Worm (Caenorhabditis elegans) whole organism, L2 larva: Measurements from ENCODE around the gene R13H7.2.
A peak's percentile ranks its signal among the peaks of the same experiment; 100 is the strongest.

Source experiments
- C34F6.9 ChIP-seq: fragments of 150-350 bp; optimal IDR thresholded peaks from 2 replicates; lab custom pipeline; 2014; ENCODE audit warnings: missing biosample characterization, missing genetic modification characterization
- F13H6.1 ChIP-seq: sonication (generic microtip); optimal IDR thresholded peaks from 2 replicates; lab custom pipeline; 2016; ENCODE audit warnings: missing genetic modification characterization, missing compliant biosample characterization
- R02D3.7 ChIP-seq: fragments of 150-350 bp; optimal IDR thresholded peaks from 2 replicates; lab custom pipeline; 2014; ENCODE audit warnings: missing biosample characterization, missing genetic modification characterization
- ZK546.5 ChIP-seq: sonication (generic microtip); optimal IDR thresholded peaks from 2 replicates; lab custom pipeline; 2017; ENCODE audit warnings: missing biosample characterization, missing genetic modification characterization
- alr-1 ChIP-seq: fragments of 150-350 bp; optimal IDR thresholded peaks from 2 replicates; lab custom pipeline; 2014; ENCODE audit warnings: missing biosample characterization, missing genetic modification characterization
- ama-1 ChIP-seq: fragments of 150-350 bp; optimal IDR thresholded peaks from 2 replicates; lab custom pipeline; 2018; ENCODE audit warnings: inconsistent platforms
- blmp-1 ChIP-seq: sonication (generic microtip); optimal IDR thresholded peaks from 2 replicates; lab custom pipeline; 2017; ENCODE audit warnings: missing genetic modification characterization, mild to moderate bottlenecking, missing compliant biosample characterization, antibody characterized with exemption, moderate library complexity; ENCODE audit not compliant: insufficient read depth
- ceh-82 ChIP-seq: fragments of 150-350 bp; optimal IDR thresholded peaks from 2 replicates; lab custom pipeline; 2014; ENCODE audit warnings: missing biosample characterization, missing genetic modification characterization
- crh-2 ChIP-seq: sonication (generic microtip); optimal IDR thresholded peaks from 2 replicates; lab custom pipeline; 2017; ENCODE audit warnings: missing biosample characterization, missing genetic modification characterization
- egl-27 ChIP-seq: sonication (generic microtip); optimal IDR thresholded peaks from 3 replicates; lab custom pipeline; 2017; ENCODE audit warnings: missing biosample characterization, missing genetic modification reagents, missing genetic modification characterization
- elt-3 ChIP-seq: sonication (generic microtip); optimal IDR thresholded peaks from 2 replicates; lab custom pipeline; 2017; ENCODE audit warnings: missing biosample characterization, missing genetic modification characterization
- fos-1 ChIP-seq: fragments of 150-350 bp; optimal IDR thresholded peaks from 2 replicates; lab custom pipeline; 2014; ENCODE audit warnings: missing biosample characterization, missing genetic modification characterization
- lin-11 ChIP-seq: fragments of 150-350 bp; sonication (generic microtip); optimal IDR thresholded peaks from 2 replicates; lab custom pipeline; 2014; ENCODE audit warnings: missing biosample characterization, missing genetic modification characterization, inconsistent platforms, mixed read lengths
- lin-13 ChIP-seq: fragments of 150-350 bp; optimal IDR thresholded peaks from 2 replicates; lab custom pipeline; 2014; ENCODE audit warnings: missing biosample characterization, missing genetic modification reagents, missing genetic modification characterization
- lin-39 ChIP-seq: fragments of 150-350 bp; optimal IDR thresholded peaks from 2 replicates; lab custom pipeline; 2014; ENCODE audit warnings: missing biosample characterization, missing genetic modification reagents, missing genetic modification characterization
- lsy-2 ChIP-seq, 2 experiments: fragments of 150-350 bp in 1 of 2; sonication (generic microtip) in 1 of 2; optimal IDR thresholded peaks; 2 replicates each; lab custom pipeline; 2014 to 2017; ENCODE audit warnings: missing biosample characterization in 2 of 2, missing genetic modification characterization in 2 of 2
- mbf-1 ChIP-seq: sonication (generic microtip); optimal IDR thresholded peaks from 2 replicates; lab custom pipeline; 2017; ENCODE audit warnings: missing biosample characterization, missing genetic modification characterization
- mdl-1 ChIP-seq, 2 experiments: fragments of 150-350 bp in 1 of 2; sonication (generic microtip) in 1 of 2; optimal IDR thresholded peaks; 2 replicates each; lab custom pipeline; 2017; ENCODE audit warnings: missing biosample characterization in 2 of 2, missing genetic modification characterization in 2 of 2
- nhr-10 ChIP-seq: sonication (generic microtip); optimal IDR thresholded peaks from 2 replicates; lab custom pipeline; 2017; ENCODE audit warnings: missing biosample characterization, missing genetic modification characterization
- nhr-129 ChIP-seq: fragments of 150-350 bp; optimal IDR thresholded peaks from 2 replicates; lab custom pipeline; 2014; ENCODE audit warnings: missing biosample characterization, missing genetic modification characterization
- nhr-21 ChIP-seq: fragments of 150-350 bp; optimal IDR thresholded peaks from 2 replicates; lab custom pipeline; 2014; ENCODE audit warnings: missing biosample characterization, missing genetic modification characterization
- nhr-23 ChIP-seq: fragments of 150-350 bp; optimal IDR thresholded peaks from 2 replicates; lab custom pipeline; 2014; ENCODE audit warnings: missing biosample characterization, missing genetic modification reagents, missing genetic modification characterization
- nhr-25 ChIP-seq: fragments of 150-350 bp; sonication (generic microtip); optimal IDR thresholded peaks from 3 replicates; lab custom pipeline; 2014; ENCODE audit warnings: missing biosample characterization, missing genetic modification characterization
- nhr-6 ChIP-seq: fragments of 150-350 bp; optimal IDR thresholded peaks from 2 replicates; lab custom pipeline; 2014; ENCODE audit warnings: missing biosample characterization, missing genetic modification characterization
- nhr-77 ChIP-seq: fragments of 150-350 bp; optimal IDR thresholded peaks from 2 replicates; lab custom pipeline; 2014; ENCODE audit warnings: missing biosample characterization, missing genetic modification characterization
- peb-1 ChIP-seq: fragments of 150-350 bp; optimal IDR thresholded peaks from 2 replicates; lab custom pipeline; 2014; ENCODE audit warnings: missing biosample characterization, missing genetic modification characterization
- sem-4 ChIP-seq: fragments of 150-350 bp; optimal IDR thresholded peaks from 2 replicates; lab custom pipeline; 2014; ENCODE audit warnings: missing biosample characterization, missing genetic modification reagents, missing genetic modification characterization
- skn-1 ChIP-seq: sonication (generic microtip); optimal IDR thresholded peaks from 2 replicates; lab custom pipeline; 2017; ENCODE audit warnings: missing biosample characterization, missing genetic modification characterization
- sma-3 ChIP-seq: sonication (generic microtip); optimal IDR thresholded peaks from 2 replicates; lab custom pipeline; 2016; ENCODE audit warnings: missing genetic modification reagents, missing genetic modification characterization, missing compliant biosample characterization
- sma-9 ChIP-seq, 2 experiments: fragments of 150-350 bp in 1 of 2; sonication (generic microtip) in 1 of 2; optimal IDR thresholded peaks; 2 replicates each; lab custom pipeline; 2014 to 2016; ENCODE audit warnings: missing genetic modification characterization in 2 of 2, mild to moderate bottlenecking in 1 of 2, missing biosample characterization in 1 of 2, missing compliant biosample characterization in 1 of 2, missing genetic modification reagents in 1 of 2, moderate library complexity in 1 of 2
- snpc-4 ChIP-seq: fragments of 150-350 bp; optimal IDR thresholded peaks from 2 replicates; lab custom pipeline; 2014; ENCODE audit warnings: missing biosample characterization, missing genetic modification characterization
- unc-39 ChIP-seq: fragments of 150-350 bp; optimal IDR thresholded peaks from 2 replicates; lab custom pipeline; 2014; ENCODE audit warnings: missing biosample characterization, missing genetic modification characterization
- unc-55 ChIP-seq: fragments of 150-350 bp; sonication (generic microtip); optimal IDR thresholded peaks from 3 replicates; lab custom pipeline; 2014; ENCODE audit warnings: missing biosample characterization, missing genetic modification reagents, missing genetic modification characterization
- unc-62 ChIP-seq: fragments of 150-350 bp; optimal IDR thresholded peaks from 2 replicates; lab custom pipeline; 2014; ENCODE audit warnings: missing biosample characterization, missing genetic modification reagents, missing genetic modification characterization
- zag-1 ChIP-seq: fragments of 150-350 bp; optimal IDR thresholded peaks from 2 replicates; lab custom pipeline; 2014; ENCODE audit warnings: missing biosample characterization, missing genetic modification characterization
- ztf-1 ChIP-seq: fragments of 200-800 bp; sonication (Bioruptor generic); conservative IDR thresholded peaks from 2 replicates; pipeline ENCODE4 v1.3.6; 2022; ENCODE audit warnings: missing genetic modification characterization, missing compliant biosample characterization
- ztf-11 ChIP-seq: sonication (generic microtip); optimal IDR thresholded peaks from 2 replicates; lab custom pipeline; 2017; ENCODE audit warnings: missing biosample characterization, missing genetic modification characterization

The R13H7.2 gene

DNA sequence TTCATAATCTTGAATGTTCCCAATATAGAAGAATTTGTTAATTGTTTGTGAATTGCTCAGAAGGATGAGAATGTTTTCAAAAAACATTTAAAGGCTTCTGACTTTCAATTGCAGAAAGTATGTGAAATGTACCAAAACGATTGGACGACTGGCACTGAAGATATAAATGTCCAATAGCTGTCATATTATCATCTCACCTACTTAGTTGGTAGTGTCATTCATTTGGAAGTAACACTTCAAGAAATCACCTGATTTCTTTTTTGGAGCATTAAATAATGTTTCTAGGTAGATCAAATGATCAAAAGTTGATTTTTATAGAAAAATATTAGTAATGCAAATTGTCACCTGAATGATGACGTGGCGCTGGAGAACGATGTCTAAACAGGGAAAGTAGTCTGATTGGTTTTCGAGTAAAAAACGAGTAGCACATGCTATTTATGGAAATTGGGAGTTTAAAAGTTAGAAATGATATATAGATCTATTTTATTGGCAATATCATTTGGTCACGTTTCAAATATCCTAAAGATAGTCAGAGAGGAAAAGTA lies 20.6 kb upstream of the R13H7.2 start:
- TF ChIP-seq sem-4 (tag; lab: Kevin White, UChicago) (no peak), egl-27 (tag; lab: Kevin White, UChicago) (no peak), fos-1 (tag; lab: Kevin White, UChicago) (no peak), ztf-11 (tag; lab: Kevin White, UChicago) (no peak), zag-1 (tag; lab: Kevin White, UChicago) (no peak)
- TF ChIP-seq, all 48 proteins: peak for 0

DNA sequence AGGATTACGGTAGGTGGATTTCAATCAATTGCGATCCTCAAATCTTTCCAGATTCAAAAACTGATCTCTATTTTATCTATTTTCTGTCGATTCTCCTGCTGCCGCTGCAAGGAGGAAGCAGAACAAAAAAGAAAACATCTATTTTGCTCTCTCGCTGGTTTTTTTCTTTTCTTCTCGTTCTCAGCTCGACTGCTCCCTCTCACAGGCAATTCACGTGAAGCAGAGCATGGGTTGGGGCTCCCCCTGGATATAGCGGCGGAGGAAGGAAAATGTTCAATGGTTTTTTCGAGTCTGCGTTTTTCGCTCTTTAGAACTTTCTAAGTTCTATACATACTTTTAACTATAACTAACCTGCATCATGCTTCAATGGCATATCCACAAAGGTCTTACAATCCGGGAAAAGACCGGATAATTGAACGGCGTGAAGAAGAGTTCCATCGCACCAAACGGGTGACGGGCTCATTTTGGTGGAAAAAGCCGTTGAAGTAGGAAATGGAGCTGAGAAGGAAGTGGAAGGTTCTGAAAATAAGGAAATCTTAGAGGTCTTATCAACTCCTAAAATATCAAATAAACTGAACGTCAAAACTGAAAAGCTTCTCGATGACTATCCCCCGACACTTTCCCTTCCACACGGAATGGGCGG lies 19.9 kb upstream of the R13H7.2 start:
- TF ChIP-seq ztf-11 (tag; lab: Kevin White, UChicago) (no peak), blmp-1 (no peak), unc-55 (GFP tag; lab: Kevin White, UChicago) (peak; percentile 83), nhr-21 (tag; lab: Kevin White, UChicago) (peak; percentile 49), peb-1 (tag; lab: Kevin White, UChicago) (no peak), nhr-6 (tag; lab: Kevin White, UChicago) (peak; percentile 13), mdl-1 (tag; optimal IDR thresholded peaks at IDR 0.05; lab: Kevin White, UChicago) (peak in 1 of 2 experiments; percentile 20), C34F6.9 (tag; lab: Kevin White, UChicago) (peak; percentile 75), sma-3 (GFP tag; lab: Kevin White, UChicago) (no peak), R02D3.7 (tag; lab: Kevin White, UChicago) (no peak), F13H6.1 (tag; lab: Kevin White, UChicago) (peak; percentile 78), nhr-129 (tag; lab: Kevin White, UChicago) (peak; percentile 80), snpc-4 (tag; lab: Kevin White, UChicago) (peak; percentile 48), lin-13 (GFP tag; lab: Kevin White, UChicago) (peak; percentile 17), ceh-82 (tag; lab: Kevin White, UChicago) (no peak), ZK546.5 (tag; lab: Kevin White, UChicago) (no peak), crh-2 (tag; lab: Kevin White, UChicago) (peak; percentile 61), lsy-2 (tag; optimal IDR thresholded peaks at IDR 0.05; lab: Kevin White, UChicago) (peak in 1 of 2 experiments; percentile 79), fos-1 (tag; lab: Kevin White, UChicago) (peak; percentile 18), egl-27 (tag; lab: Kevin White, UChicago) (peak; percentile 87), unc-39 (tag; lab: Kevin White, UChicago) (no peak), nhr-23 (tag; lab: Kevin White, UChicago) (no peak), zag-1 (tag; lab: Kevin White, UChicago) (peak; percentile 35), skn-1 (tag; lab: Kevin White, UChicago) (no peak), nhr-10 (tag; lab: Kevin White, UChicago) (no peak), sma-9 (GFP tag; optimal IDR thresholded peaks at IDR 0.05; lab: Kevin White, UChicago) (peak; percentile 99), sma-9 (tag; optimal IDR thresholded peaks at IDR 0.05; lab: Kevin White, UChicago) (no peak), elt-3 (tag; lab: Kevin White, UChicago) (no peak), nhr-25 (no peak)

DNA sequence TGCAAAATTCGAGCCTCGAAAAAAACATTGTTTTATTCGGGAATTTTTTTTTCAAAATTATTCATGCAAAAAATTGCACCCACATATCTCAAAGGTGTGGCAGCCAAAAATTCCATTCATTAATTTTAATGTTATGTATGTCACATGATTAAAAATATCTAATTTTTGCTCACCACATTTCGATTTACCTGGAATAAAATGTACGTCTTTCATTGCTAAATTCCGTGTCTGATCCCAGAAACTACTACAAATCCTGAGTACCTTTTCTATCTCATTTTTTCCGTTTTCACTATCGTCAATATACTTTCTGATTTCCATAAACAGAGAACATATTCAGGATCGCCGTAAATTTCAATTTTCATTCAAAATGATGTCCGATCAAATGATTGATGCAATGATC lies 13.8 kb upstream of the R13H7.2 start, which contains the start of gene srx-19:
Gene srx-19, plus strand, starts transcription at position 301 of the 400 bp plus-strand sequence.
- no peak for TF ChIP-seq nhr-129 (tag; lab: Kevin White, UChicago)
- TF ChIP-seq nhr-10 (tag; lab: Kevin White, UChicago), result no peak
- TF ChIP-seq snpc-4 (tag; lab: Kevin White, UChicago), result no peak
- no peak for TF ChIP-seq sem-4 (tag; lab: Kevin White, UChicago)
- TF ChIP-seq nhr-21 (tag; lab: Kevin White, UChicago), result no peak
- TF ChIP-seq lin-11 (tag; lab: Kevin White, UChicago), result no peak
- TF ChIP-seq nhr-77 (tag; lab: Kevin White, UChicago), result no peak
- TF ChIP-seq lin-39 (tag; lab: Kevin White, UChicago), result no peak
- no peak for TF ChIP-seq ztf-1 (GFP tag; lab: Robert Waterston, UW)
- no peak for TF ChIP-seq ama-1 (lab: Kevin White, UChicago)
- TF ChIP-seq mbf-1, result no peak
- TF ChIP-seq unc-62, result no peak
- TF ChIP-seq nhr-23 (tag; lab: Kevin White, UChicago), result no peak
- no peak for TF ChIP-seq crh-2 (tag; lab: Kevin White, UChicago)
- TF ChIP-seq alr-1, result no peak
- TF ChIP-seq elt-3 (tag; lab: Kevin White, UChicago), result no peak
- TF ChIP-seq mdl-1 (tag; optimal IDR thresholded peaks at IDR 0.05; lab: Kevin White, UChicago), result no peak
- TF ChIP-seq nhr-6 (tag; lab: Kevin White, UChicago), result no peak
- no peak for TF ChIP-seq skn-1 (tag; lab: Kevin White, UChicago)
- TF ChIP-seq, all 48 proteins: peak for 0
